Fruit fly (Drosophila melanogaster) whole organism, adult: ENCODE data around the gene Arp1.

Experiments used
- CG11617 ChIP-seq: fragments of 200-800 bp; sonication (Bioruptor generic); optimal IDR thresholded peaks from 2 replicates; lab custom pipeline; 2017; ENCODE audit warnings: mild to moderate bottlenecking, missing biosample characterization, missing genetic modification reagents, missing genetic modification characterization
- CG12768 ChIP-seq: fragments of 200-800 bp; sonication (Bioruptor generic); optimal IDR thresholded peaks from 2 replicates; lab custom pipeline; 2017; ENCODE audit warnings: missing biosample characterization, missing genetic modification characterization, mild to moderate bottlenecking, moderate library complexity, missing genetic modification reagents
- CG14711 ChIP-seq: fragments of 200-800 bp; sonication (Bioruptor generic); optimal IDR thresholded peaks from 2 replicates; lab custom pipeline; 2018; ENCODE audit warnings: missing biosample characterization, mild to moderate bottlenecking, missing genetic modification characterization, moderate library complexity
- CG1620 ChIP-seq: fragments of 200-800 bp; sonication (Bioruptor generic); optimal IDR thresholded peaks from 2 replicates; lab custom pipeline; 2016; ENCODE audit warnings: missing biosample characterization, missing genetic modification characterization
- CG33017 ChIP-seq: fragments of 200-800 bp; sonication (Bioruptor generic); optimal IDR thresholded peaks from 2 replicates; lab custom pipeline; 2018; ENCODE audit warnings: missing biosample characterization, mild to moderate bottlenecking, missing genetic modification characterization, moderate library complexity
- CG5204 ChIP-seq: fragments of 200-800 bp; sonication (Bioruptor generic); optimal IDR thresholded peaks from 2 replicates; lab custom pipeline; 2016; ENCODE audit warnings: missing biosample characterization, missing genetic modification characterization
- CG7045 ChIP-seq: fragments of 200-800 bp; sonication (Bioruptor generic); optimal IDR thresholded peaks from 2 replicates; lab custom pipeline; 2017; ENCODE audit warnings: missing biosample characterization, mild to moderate bottlenecking, missing genetic modification characterization
- CG7101 ChIP-seq: fragments of 200-800 bp; sonication (Bioruptor generic); optimal IDR thresholded peaks from 2 replicates; lab custom pipeline; 2018; ENCODE audit warnings: missing biosample characterization, mild to moderate bottlenecking, missing genetic modification characterization, moderate library complexity
- Crg-1 ChIP-seq: fragments of 200-800 bp; sonication (Bioruptor generic); optimal IDR thresholded peaks from 2 replicates; lab custom pipeline; 2016; ENCODE audit warnings: missing biosample characterization, missing genetic modification characterization
- Hr96 ChIP-seq: fragments of 200-800 bp; sonication (Bioruptor generic); optimal IDR thresholded peaks from 2 replicates; lab custom pipeline; 2016; ENCODE audit warnings: missing biosample characterization, missing genetic modification characterization
- Mnt ChIP-seq: fragments of 200-800 bp; sonication (Bioruptor generic); optimal IDR thresholded peaks from 2 replicates; lab custom pipeline; 2016; ENCODE audit warnings: missing biosample characterization, mild to moderate bottlenecking, missing genetic modification characterization
- bab1 ChIP-seq: fragments of 200-800 bp; sonication (Bioruptor generic); optimal IDR thresholded peaks from 3 replicates; lab custom pipeline; 2019; ENCODE audit warnings: missing biosample characterization, mild to moderate bottlenecking, missing genetic modification characterization, moderate library complexity
- cic ChIP-seq: fragments of 200-800 bp; sonication (Bioruptor generic); optimal IDR thresholded peaks from 2 replicates; lab custom pipeline; 2017; ENCODE audit warnings: missing biosample characterization, mild to moderate bottlenecking, missing genetic modification characterization, moderate library complexity
- cnc ChIP-seq, 2 experiments: fragments of >200 bp; optimal IDR thresholded peaks; 2 replicates each; lab custom pipeline; 2017
- kay ChIP-seq: fragments of 200-800 bp; sonication (Bioruptor generic); peaks from one replicate; lab custom pipeline; 2016; ENCODE audit warnings: missing biosample characterization, missing genetic modification characterization, borderline replicate concordance
- ovo ChIP-seq: fragments of 200-800 bp; sonication (Bioruptor generic); optimal IDR thresholded peaks from 2 replicates; lab custom pipeline; 2016; ENCODE audit warnings: missing biosample characterization, missing genetic modification characterization
- pad ChIP-seq: fragments of 200-800 bp; sonication (Bioruptor generic); optimal IDR thresholded peaks from 3 replicates; lab custom pipeline; 2017; ENCODE audit warnings: missing biosample characterization, missing genetic modification characterization, mild to moderate bottlenecking, moderate library complexity, missing genetic modification reagents
- tj ChIP-seq: fragments of 200-800 bp; sonication (Bioruptor generic); optimal IDR thresholded peaks from 3 replicates; lab custom pipeline; 2017; ENCODE audit warnings: missing biosample characterization, mild to moderate bottlenecking, missing genetic modification characterization, moderate library complexity
- toe ChIP-seq: fragments of 200-800 bp; sonication (Bioruptor generic); optimal IDR thresholded peaks from 2 replicates; lab custom pipeline; 2016; ENCODE audit warnings: missing biosample characterization, missing genetic modification characterization

Gene Arp1

dm6 chr3R:12654253-12654623 lies 37.3 kb upstream of the Arp1 start, which contains the start of gene CG6225:
Gene CG6225, plus strand, starts transcription at chr3R:12654577.
- TF ChIP-seq Mnt (GFP tag; lab: Kevin White, UChicago), result no peak
- TF ChIP-seq kay (GFP tag; lab: Kevin White, UChicago), result no peak
- no peak for TF ChIP-seq cnc (optimal IDR thresholded peaks at IDR 0.05; lab: Kevin White, UChicago)
- TF ChIP-seq CG12768 (GFP tag; lab: Kevin White, UChicago), result no peak
- no peak for TF ChIP-seq CG5204 (GFP tag; lab: Kevin White, UChicago)
- TF ChIP-seq cic (GFP tag; lab: Kevin White, UChicago), result no peak
- TF ChIP-seq pad (GFP tag; lab: Kevin White, UChicago), result no peak
- no peak for TF ChIP-seq bab1 (GFP tag; lab: Kevin White, UChicago)
- no peak for TF ChIP-seq CG7045

dm6 chr3R:12656946-12657566 lies 34.5 kb upstream of the Arp1 start:
- TF ChIP-seq ovo (GFP tag; lab: Kevin White, UChicago), result no peak
- no peak for TF ChIP-seq Crg-1 (GFP tag; lab: Kevin White, UChicago)
- TF ChIP-seq tj, result no peak
- TF ChIP-seq toe (GFP tag; lab: Kevin White, UChicago), result no peak
- no peak for TF ChIP-seq pad (GFP tag; lab: Kevin White, UChicago)
- no peak for TF ChIP-seq Mnt (GFP tag; lab: Kevin White, UChicago)
- no peak for TF ChIP-seq cic (GFP tag; lab: Kevin White, UChicago)
- no peak for TF ChIP-seq CG5204 (GFP tag; lab: Kevin White, UChicago)
- no peak for TF ChIP-seq CG33017 (tag; lab: Kevin White, UChicago)
- no peak for TF ChIP-seq Hr96
- TF ChIP-seq kay (GFP tag; lab: Kevin White, UChicago), result no peak
- TF ChIP-seq cnc (optimal IDR thresholded peaks at IDR 0.05; lab: Kevin White, UChicago), result no peak
- TF ChIP-seq CG12768 (GFP tag; lab: Kevin White, UChicago), result no peak
- TF ChIP-seq CG11617, result no peak
- TF ChIP-seq CG7101 (tag; lab: Kevin White, UChicago), result no peak

DNA sequence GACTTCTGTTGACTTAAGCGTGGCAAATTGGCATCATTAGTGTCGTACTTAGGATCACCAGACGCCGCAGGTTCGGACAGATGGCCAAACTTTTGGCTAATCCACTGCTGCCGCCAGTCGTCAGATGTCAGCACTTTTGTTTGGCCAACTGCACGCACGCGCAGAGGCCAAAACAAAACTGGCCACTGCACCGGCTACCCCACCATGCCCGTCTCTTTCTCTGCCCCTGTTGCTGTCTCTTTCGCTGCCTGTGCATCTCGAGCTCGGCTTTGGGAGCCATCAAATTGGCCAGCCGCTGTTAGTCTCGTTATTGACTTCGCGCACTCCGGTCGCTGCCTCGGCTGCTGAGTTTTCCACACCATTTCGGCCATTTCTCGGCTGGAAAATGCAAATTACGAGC lies 29.0 kb upstream of the Arp1 start, which contains the start of gene CG14395:
CG14395 (plus strand) TSS at position 301 of the 400 bp plus-strand sequence.
- TF ChIP-seq CG11617 (no peak), Hr96 (no peak), cic (GFP tag; lab: Kevin White, UChicago) (no peak), CG5204 (GFP tag; lab: Kevin White, UChicago) (no peak), ovo (GFP tag; lab: Kevin White, UChicago) (no peak), tj (no peak), toe (GFP tag; lab: Kevin White, UChicago) (no peak), Mnt (GFP tag; lab: Kevin White, UChicago) (no peak), CG1620 (GFP tag; lab: Kevin White, UChicago) (no peak), CG7045 (no peak), pad (GFP tag; lab: Kevin White, UChicago) (no peak), CG7101 (tag; lab: Kevin White, UChicago) (no peak), CG14711 (tag; lab: Kevin White, UChicago) (no peak)

DNA sequence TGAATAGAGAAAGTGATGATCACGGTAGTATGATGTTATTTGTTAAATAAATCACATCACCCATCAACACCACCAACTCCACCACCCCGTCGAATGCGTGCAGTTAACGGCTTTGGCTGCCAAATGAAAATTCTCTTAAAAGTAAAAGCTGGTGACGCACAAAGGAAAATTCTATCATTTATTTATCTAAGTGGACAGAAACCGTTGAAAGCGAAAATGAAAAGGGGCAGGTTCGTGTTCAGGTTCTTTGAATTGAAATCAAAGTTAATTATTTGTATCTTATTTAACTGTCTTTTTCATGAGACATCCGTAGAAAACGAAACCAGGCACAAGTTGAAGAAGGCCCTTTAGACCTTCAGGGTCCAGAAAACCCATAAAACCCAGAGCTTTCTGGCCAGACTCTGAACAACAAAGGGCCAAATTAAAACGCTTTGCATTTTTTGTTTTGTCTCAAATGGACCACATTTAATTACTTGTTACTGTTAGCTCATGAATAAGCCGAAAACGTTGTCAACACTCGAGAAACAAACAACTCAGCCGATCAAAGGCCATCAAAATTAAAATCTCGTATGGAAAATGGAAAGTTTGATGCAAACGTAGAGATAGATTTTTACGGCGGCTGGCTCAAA lies 25.2 kb upstream of the Arp1 start:
- TF ChIP-seq tj (no peak), cic (GFP tag; lab: Kevin White, UChicago) (no peak), cnc (optimal IDR thresholded peaks at IDR 0.05; lab: Kevin White, UChicago) (no peak), ovo (GFP tag; lab: Kevin White, UChicago) (no peak), CG12768 (GFP tag; lab: Kevin White, UChicago) (no peak), CG5204 (GFP tag; lab: Kevin White, UChicago) (no peak), bab1 (GFP tag; lab: Kevin White, UChicago) (no peak), CG14711 (tag; lab: Kevin White, UChicago) (no peak), Hr96 (no peak), CG11617 (no peak), Mnt (GFP tag; lab: Kevin White, UChicago) (no peak)

DNA sequence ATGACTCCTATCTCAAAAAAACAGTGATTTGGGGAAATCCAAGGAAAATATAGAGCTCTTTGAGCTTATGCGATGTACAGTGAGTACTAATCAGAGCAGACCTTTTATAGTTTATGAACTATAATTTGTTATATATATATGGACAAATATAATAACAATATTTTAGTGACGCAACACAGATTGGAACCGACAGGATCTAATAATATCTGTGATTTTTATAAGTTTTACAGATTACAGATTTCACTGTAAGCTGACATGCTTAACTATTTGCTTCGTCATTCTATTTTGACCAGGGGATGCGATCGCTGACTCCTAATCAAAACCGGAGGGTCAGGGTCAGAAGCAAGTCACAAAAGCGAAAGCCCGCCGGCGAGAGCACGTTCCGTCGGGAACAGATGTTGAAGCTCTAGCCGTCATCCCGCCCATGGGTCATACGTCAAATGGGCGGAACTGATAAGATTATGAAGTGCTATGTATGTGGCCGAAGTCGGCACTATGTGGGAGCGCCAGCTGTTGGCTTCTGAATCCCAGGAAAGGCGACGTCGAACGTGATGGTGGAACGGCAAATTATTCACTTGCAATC lies 17.4 kb upstream of the Arp1 start, which contains the start of gene Gnmt:
Gnmt (plus strand) TSS at position 568 of the 583 bp plus-strand sequence.
- TF ChIP-seq CG12768 (GFP tag; lab: Kevin White, UChicago) (peak; percentile 5), Mnt (GFP tag; lab: Kevin White, UChicago) (peak; percentile 17), CG14711 (tag; lab: Kevin White, UChicago) (peak; percentile 49), pad (GFP tag; lab: Kevin White, UChicago) (no peak), cnc (optimal IDR thresholded peaks at IDR 0.05; lab: Kevin White, UChicago) (peak in 1 of 2 experiments; percentile 75), CG33017 (tag; lab: Kevin White, UChicago) (peak; percentile 80), CG7101 (tag; lab: Kevin White, UChicago) (peak; percentile 61), cic (GFP tag; lab: Kevin White, UChicago) (peak; percentile 56), CG5204 (GFP tag; lab: Kevin White, UChicago) (no peak)

DNA sequence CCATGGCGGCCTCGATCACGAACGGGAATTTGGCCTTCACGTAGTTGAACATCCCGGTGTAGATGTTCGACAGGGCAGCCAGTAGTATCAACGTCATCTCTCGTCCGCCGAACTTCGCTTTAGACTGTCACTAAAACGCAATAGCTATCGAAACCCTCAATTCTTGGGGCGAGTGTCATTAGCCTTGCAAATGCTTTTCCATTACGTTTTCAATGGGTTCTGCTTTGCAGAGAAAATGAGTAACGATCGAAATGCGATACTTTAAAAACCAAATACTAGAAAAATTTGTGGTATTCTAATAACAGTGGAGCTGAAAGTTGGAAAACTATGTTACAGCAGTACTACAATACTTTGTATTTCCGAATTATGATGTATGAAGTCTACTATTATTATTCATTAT lies 15.4 kb upstream of the Arp1 start, which contains the start of gene CG43630:
CG43630 (minus strand) TSS at position 101 of the 400 bp plus-strand sequence.
- no peak for TF ChIP-seq bab1 (GFP tag; lab: Kevin White, UChicago)
- TF ChIP-seq tj, result no peak
- peak; percentile 46 for TF ChIP-seq CG33017 (tag; lab: Kevin White, UChicago)
- TF ChIP-seq cic (GFP tag; lab: Kevin White, UChicago), result no peak
- peak; percentile 6 for TF ChIP-seq CG14711 (tag; lab: Kevin White, UChicago)
- peak; percentile 64 for TF ChIP-seq CG12768 (GFP tag; lab: Kevin White, UChicago)
